Worm (Caenorhabditis elegans) whole organism, young adult: Measurements from ENCODE around the gene str-231.

Experiments
- B0019.2 ChIP-seq: fragments of 200-800 bp; sonication (Bioruptor generic); conservative IDR thresholded peaks from 2 replicates; pipeline ENCODE4 v1.3.6; 2022; ENCODE audit warnings: missing genetic modification reagents, missing genetic modification characterization, missing compliant biosample characterization
- cebp-1 ChIP-seq, 2 experiments: fragments of 200-800 bp in 1 of 2; sonication (Bioruptor generic) in 1 of 2; sonication (generic microtip) in 1 of 2; IDR thresholded peaks in 1 of 2; optimal IDR thresholded peaks in 1 of 2; 2 replicates each; pipeline versions ENCODE4 v1.3.6 to Lab custom; 2017 to 2022; ENCODE audit warnings: missing compliant biosample characterization in 2 of 2, missing genetic modification characterization in 2 of 2, mild to moderate bottlenecking in 1 of 2, missing genetic modification reagents in 1 of 2, moderate library complexity in 1 of 2
- chd-7 ChIP-seq: sonication (generic microtip); optimal IDR thresholded peaks from 2 replicates; lab custom pipeline; 2016; ENCODE audit warnings: mild to moderate bottlenecking, missing genetic modification characterization, moderate library complexity, missing compliant biosample characterization
- rec-8 ChIP-seq, 2 experiments: sonication (generic microtip); optimal IDR thresholded peaks; 2 replicates each; lab custom pipeline; 2016; ENCODE audit warnings: mild to moderate bottlenecking in 2 of 2, missing genetic modification characterization in 2 of 2, missing genetic modification reagents in 2 of 2, missing genotype in 2 of 2, missing biosample characterization in 1 of 2, missing compliant biosample characterization in 1 of 2, moderate library complexity in 1 of 2
- unc-62 ChIP-seq: fragments of 150-350 bp; optimal IDR thresholded peaks from 2 replicates; lab custom pipeline; 2014; ENCODE audit warnings: missing biosample characterization, missing genetic modification reagents, missing genetic modification characterization
- ztf-6 ChIP-seq: fragments of 200-800 bp; sonication (Bioruptor generic); IDR thresholded peaks from 2 replicates; pipeline ENCODE4 v1.3.6; 2022; ENCODE audit warnings: missing genetic modification reagents, missing genetic modification characterization, missing compliant biosample characterization

ce11 chrV:16045837-16046236, 38.4 kb upstream of the str-231 start, which contains the start of gene T10C6.15:
- TF ChIP-seq unc-62 (GFP tag; lab: Kevin White, UChicago) (no peak), B0019.2 (no peak), rec-8 (tag; optimal IDR thresholded peaks at IDR 0.05; lab: Kevin White, UChicago) (no peak), chd-7 (no peak), ztf-6 (GFP tag; lab: Robert Waterston, UW) (no peak), cebp-1 (GFP tag; IDR thresholded peaks at IDR 0.05; lab: Robert Waterston, UW) (no peak), cebp-1 (tag; optimal IDR thresholded peaks at IDR 0.05; lab: Kevin White, UChicago) (no peak)
